Worm (Caenorhabditis elegans) whole organism, mixed stage, embryonic: Measurements from ENCODE around the gene tam-1.

ENCODE experiments used
- M03D4.4 ChIP-seq: sonication (generic microtip); optimal IDR thresholded peaks from 2 replicates; lab custom pipeline; 2017; ENCODE audit warnings: mild to moderate bottlenecking, missing genetic modification characterization, missing compliant biosample characterization
- bed-3 ChIP-seq: fragments of 200-800 bp; sonication (Bioruptor generic); optimal IDR thresholded peaks from 3 replicates; lab custom pipeline; 2018; ENCODE audit warnings: mild to moderate bottlenecking, missing genetic modification characterization, moderate library complexity, missing compliant biosample characterization
- blmp-1 ChIP-seq: fragments of 150-350 bp; optimal IDR thresholded peaks from 2 replicates; lab custom pipeline; 2014; ENCODE audit warnings: missing biosample characterization, missing genetic modification characterization
- ceh-39 ChIP-seq: fragments of 150-350 bp; optimal IDR thresholded peaks from 2 replicates; lab custom pipeline; 2014; ENCODE audit warnings: missing biosample characterization, missing genetic modification characterization
- ceh-43 ChIP-seq: fragments of 200-800 bp; sonication (Bioruptor generic); optimal IDR thresholded peaks from 2 replicates; lab custom pipeline; 2018; ENCODE audit warnings: mild to moderate bottlenecking, missing genetic modification characterization, moderate library complexity, missing compliant biosample characterization
- ceh-83 ChIP-seq: fragments of 200-800 bp; sonication (Bioruptor generic); optimal IDR thresholded peaks from 2 replicates; lab custom pipeline; 2018; ENCODE audit warnings: mild to moderate bottlenecking, missing genetic modification characterization, missing compliant biosample characterization
- cnd-1 ChIP-seq: fragments of 200-800 bp; sonication (Bioruptor generic); optimal IDR thresholded peaks from 2 replicates; lab custom pipeline; 2018; ENCODE audit warnings: mild to moderate bottlenecking, missing genetic modification characterization, missing compliant biosample characterization
- elt-1 ChIP-seq: sonication (generic microtip); optimal IDR thresholded peaks from 2 replicates; lab custom pipeline; 2017; ENCODE audit warnings: missing genetic modification characterization, mild to moderate bottlenecking, missing compliant biosample characterization, antibody characterized with exemption, moderate library complexity, borderline replicate concordance; ENCODE audit not compliant: insufficient read depth
- elt-3 ChIP-seq: fragments of 150-350 bp; optimal IDR thresholded peaks from 2 replicates; lab custom pipeline; 2014; ENCODE audit warnings: missing biosample characterization, missing genetic modification characterization
- flh-1 ChIP-seq: fragments of 200-800 bp; sonication (Bioruptor generic); optimal IDR thresholded peaks from 2 replicates; lab custom pipeline; 2018; ENCODE audit warnings: mild to moderate bottlenecking, missing genetic modification characterization, moderate library complexity, missing compliant biosample characterization
- ham-2 ChIP-seq: fragments of 200-800 bp; sonication (Bioruptor generic); optimal IDR thresholded peaks from 2 replicates; lab custom pipeline; 2018; ENCODE audit warnings: mild to moderate bottlenecking, missing genetic modification characterization, missing compliant biosample characterization
- hlh-1 ChIP-seq: fragments of 150-350 bp; optimal IDR thresholded peaks from 2 replicates; lab custom pipeline; 2014; ENCODE audit warnings: missing biosample characterization, missing genetic modification reagents, missing genetic modification characterization
- lin-13 ChIP-seq: fragments of 150-350 bp; optimal IDR thresholded peaks from 2 replicates; lab custom pipeline; 2014; ENCODE audit warnings: missing biosample characterization, missing genetic modification characterization
- lin-32 ChIP-seq: fragments of 200-800 bp; sonication (Bioruptor generic); optimal IDR thresholded peaks from 2 replicates; lab custom pipeline; 2018; ENCODE audit warnings: mild to moderate bottlenecking, missing genetic modification characterization, missing compliant biosample characterization
- lsy-2 ChIP-seq: fragments of 150-350 bp; optimal IDR thresholded peaks from 2 replicates; lab custom pipeline; 2014; ENCODE audit warnings: missing biosample characterization, missing genetic modification characterization
- mls-2 ChIP-seq: sonication (generic microtip); optimal IDR thresholded peaks from 2 replicates; lab custom pipeline; 2016; ENCODE audit warnings: mild to moderate bottlenecking, missing genetic modification characterization, moderate library complexity, missing compliant biosample characterization
- nhr-2 ChIP-seq: fragments of 150-350 bp; optimal IDR thresholded peaks from 2 replicates; lab custom pipeline; 2014; ENCODE audit warnings: missing biosample characterization, missing genetic modification characterization
- nhr-237 ChIP-seq: fragments of 150-350 bp; optimal IDR thresholded peaks from 2 replicates; lab custom pipeline; 2014; ENCODE audit warnings: missing biosample characterization, missing genetic modification characterization
- sem-2 ChIP-seq: fragments of 200-800 bp; sonication (Bioruptor generic); optimal IDR thresholded peaks from 2 replicates; lab custom pipeline; 2018; ENCODE audit warnings: mild to moderate bottlenecking, missing genetic modification characterization, missing compliant biosample characterization
- sptf-1 ChIP-seq: sonication (generic microtip); optimal IDR thresholded peaks from 2 replicates; lab custom pipeline; 2017; ENCODE audit warnings: mild to moderate bottlenecking, missing genetic modification characterization, moderate library complexity, missing compliant biosample characterization
- tbx-8 ChIP-seq: fragments of 200-800 bp; sonication (Bioruptor generic); optimal IDR thresholded peaks from 2 replicates; lab custom pipeline; 2018; ENCODE audit warnings: mild to moderate bottlenecking, missing genetic modification characterization, moderate library complexity, missing compliant biosample characterization
- unc-120 ChIP-seq: sonication (generic microtip); optimal IDR thresholded peaks from 2 replicates; lab custom pipeline; 2017; ENCODE audit warnings: missing genetic modification characterization, missing compliant biosample characterization; ENCODE audit not compliant: poor library complexity, severe bottlenecking
- unc-62 ChIP-seq: fragments of 150-350 bp; optimal IDR thresholded peaks from 2 replicates; lab custom pipeline; 2014; ENCODE audit warnings: missing biosample characterization, missing genetic modification reagents, missing genetic modification characterization
- zip-8 ChIP-seq: fragments of 150-350 bp; optimal IDR thresholded peaks from 2 replicates; lab custom pipeline; 2014; ENCODE audit warnings: missing biosample characterization, missing genetic modification characterization
- ztf-11 ChIP-seq: fragments of 150-350 bp; optimal IDR thresholded peaks from 2 replicates; lab custom pipeline; 2014; ENCODE audit warnings: missing biosample characterization, missing genetic modification characterization

Gene tam-1

ce11 chrV:4964671-4965420 lies 1.9 kb upstream of the tam-1 start:
- TF ChIP-seq nhr-237 (tag; lab: Kevin White, UChicago) (no peak), zip-8 (peak; percentile 98)

DNA sequence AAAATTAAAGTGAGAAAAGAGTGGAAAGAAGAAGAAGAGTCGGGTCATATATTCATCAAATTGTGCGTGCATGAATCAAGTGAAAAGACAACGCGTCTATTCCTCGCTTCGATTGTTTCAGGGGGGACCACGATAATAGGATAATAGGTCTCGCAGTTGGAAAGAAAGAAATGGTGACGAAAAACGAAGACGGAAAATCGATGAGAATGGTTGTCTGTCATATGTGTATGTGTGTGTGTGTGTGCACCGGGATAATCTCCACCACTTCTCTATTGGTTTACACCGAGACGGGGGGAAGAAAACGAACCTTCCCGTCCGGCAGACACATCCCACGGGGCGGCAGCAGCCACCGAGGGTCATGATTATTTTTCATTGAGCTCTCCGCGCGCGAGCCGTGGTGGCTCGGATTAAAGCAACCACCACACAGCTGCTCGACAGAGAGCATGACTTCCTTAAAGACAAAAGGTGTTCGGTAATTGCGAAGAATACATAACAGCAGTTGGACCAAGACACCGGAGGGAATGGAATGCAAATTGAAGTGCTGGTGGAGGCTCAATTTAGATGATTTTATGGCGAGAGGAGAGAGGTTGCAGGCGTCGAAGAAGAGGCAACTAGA lies 1.2 kb upstream of the tam-1 start:
- TF ChIP-seq hlh-1 (tag; lab: Kevin White, UChicago), result peak; percentile 69
- peak; percentile 63 for TF ChIP-seq unc-62 (GFP tag; lab: Kevin White, UChicago)
- TF ChIP-seq nhr-2 (tag; lab: Kevin White, UChicago), result peak; percentile 72
- peak; percentile 70 for TF ChIP-seq unc-120 (tag; lab: Kevin White, UChicago)
- TF ChIP-seq sptf-1 (tag; lab: Kevin White, UChicago), result peak; percentile 76
- peak; percentile 64 for TF ChIP-seq M03D4.4 (tag; lab: Kevin White, UChicago)
- TF ChIP-seq ceh-39 (tag; lab: Kevin White, UChicago), result no peak
- TF ChIP-seq zip-8, result no peak
- peak; percentile 74 for TF ChIP-seq mls-2
- peak; percentile 78 for TF ChIP-seq lin-32 (GFP tag; lab: Kevin White, UChicago)
- peak; percentile 78 for TF ChIP-seq cnd-1 (tag; lab: Kevin White, UChicago)
- TF ChIP-seq ceh-43 (GFP tag; lab: Kevin White, UChicago), result peak; percentile 2
- TF ChIP-seq ceh-83 (GFP tag; lab: Kevin White, UChicago), result no peak
- peak; percentile 53 for TF ChIP-seq ham-2 (GFP tag; lab: Kevin White, UChicago)
- peak; percentile 73 for TF ChIP-seq ztf-11
- TF ChIP-seq lsy-2 (tag; lab: Kevin White, UChicago), result no peak

DNA sequence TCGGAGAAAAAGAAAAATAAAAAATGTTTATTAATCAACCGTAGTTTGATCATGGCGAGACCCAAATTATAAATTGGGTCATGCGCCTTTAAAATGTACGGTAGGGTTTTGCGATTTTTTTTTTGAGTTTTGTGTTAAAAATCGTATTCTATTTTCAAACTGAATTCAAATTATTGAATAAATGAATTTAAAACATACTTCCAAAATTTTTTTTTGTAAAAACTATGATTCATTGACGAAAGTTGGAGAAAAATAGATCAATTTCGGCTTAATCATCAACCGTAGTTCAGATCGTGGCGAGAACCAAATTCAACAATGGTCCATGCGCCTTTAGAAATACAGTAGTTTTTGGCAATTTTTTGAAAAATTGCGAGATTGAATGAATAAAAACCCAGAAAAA lies 704 bp upstream of the tam-1 start:
- TF ChIP-seq unc-120 (tag; lab: Kevin White, UChicago), result no peak

DNA sequence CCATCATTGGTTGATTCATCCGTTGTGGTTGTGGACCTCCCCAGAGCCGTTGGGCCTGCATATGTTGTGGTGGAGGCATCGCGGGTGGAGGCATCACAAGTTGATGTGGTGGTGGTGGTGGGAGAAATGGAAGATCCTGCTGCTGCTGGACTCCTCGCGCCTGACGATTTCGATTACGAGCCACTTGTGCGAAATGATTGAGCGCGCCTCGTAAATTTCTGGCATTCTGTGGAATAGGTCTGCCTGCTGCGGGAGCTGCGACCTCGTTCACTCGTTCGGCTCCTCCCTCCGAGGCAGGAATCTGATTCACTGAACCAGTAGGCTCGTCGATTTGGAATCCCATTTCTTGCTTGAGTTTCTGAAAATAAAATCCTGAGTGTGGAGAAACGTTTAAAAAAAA lies 2.2 kb downstream of the tam-1 start:
- TF ChIP-seq zip-8 (no peak), ztf-11 (no peak), elt-1 (no peak), tbx-8 (GFP tag; lab: Kevin White, UChicago) (no peak), ceh-43 (GFP tag; lab: Kevin White, UChicago) (no peak), M03D4.4 (tag; lab: Kevin White, UChicago) (no peak)

- TF ChIP-seq flh-1 (GFP tag; lab: Kevin White, UChicago) (no peak), sem-2 (GFP tag; lab: Kevin White, UChicago) (no peak)
These were observed 5.3 kb downstream of the tam-1 start for ce11 chrV:4957619-4958018.

DNA sequence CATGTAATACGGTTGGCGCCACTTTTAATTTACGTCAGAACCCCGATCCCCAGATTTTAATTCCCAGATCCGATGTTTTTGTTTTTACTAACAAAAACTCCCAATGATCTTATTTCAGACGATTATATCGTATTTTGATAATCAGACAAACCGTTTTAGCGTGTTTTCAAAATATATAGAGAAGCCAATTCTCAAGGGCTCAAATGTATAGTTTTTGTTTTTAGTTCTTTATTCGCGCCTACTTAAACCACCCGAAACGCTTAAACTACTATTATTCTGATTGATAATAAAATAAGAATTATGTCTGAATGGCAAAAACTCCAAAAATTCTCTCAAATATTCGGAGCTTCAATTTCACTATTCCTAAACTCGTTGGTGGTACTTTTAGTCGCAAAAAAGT lies 6.4 kb downstream of the tam-1 start, which contains the start of gene str-208:
TSS of gene str-208 (plus strand) at position 301 of the 400 bp plus-strand sequence.
- TF ChIP-seq unc-62 (GFP tag; lab: Kevin White, UChicago) (no peak), sem-2 (GFP tag; lab: Kevin White, UChicago) (no peak), elt-3 (tag; lab: Kevin White, UChicago) (no peak), zip-8 (no peak), ceh-43 (GFP tag; lab: Kevin White, UChicago) (no peak)
- TF ChIP-seq, all 35 proteins: peak for 0

- TF ChIP-seq blmp-1 (tag; lab: Kevin White, UChicago) (no peak), unc-120 (tag; lab: Kevin White, UChicago) (no peak), lin-32 (GFP tag; lab: Kevin White, UChicago) (no peak), lin-13 (tag; lab: Kevin White, UChicago) (no peak), bed-3 (GFP tag; lab: Kevin White, UChicago) (no peak), ceh-83 (GFP tag; lab: Kevin White, UChicago) (no peak)
These were observed 11.5 kb downstream of the tam-1 start, which contains the start of gene str-207 for ce11 chrV:4951434-4951833. TSS of gene str-207 (plus strand) at chrV:4951734.
